Fruit fly (Drosophila melanogaster): ENCODE results near the gene pcm.

DNA sequence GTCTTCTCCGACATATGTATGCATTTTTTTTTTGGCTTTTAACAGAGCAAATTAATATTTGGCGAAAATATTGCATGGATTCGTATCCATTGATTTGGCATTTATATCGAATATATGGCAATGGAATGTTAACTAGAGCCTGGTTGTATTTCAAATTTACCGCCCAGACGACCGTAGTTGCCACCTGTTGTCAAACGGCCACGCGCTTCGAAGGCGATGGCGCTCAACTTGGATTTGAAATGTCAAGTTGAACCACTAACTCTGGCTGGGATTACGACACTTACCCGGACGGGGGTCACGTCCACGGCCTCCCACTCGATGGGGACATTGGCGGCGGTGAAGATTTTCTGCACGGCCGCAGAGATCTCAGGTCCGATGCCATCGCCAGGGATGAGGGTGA is 28.6 kb upstream of the pcm start:
- TF ChIP-seq Mnt (GFP tag; optimal IDR thresholded peaks at IDR 0.05) = no peak
- TF ChIP-seq toe (GFP tag; optimal IDR thresholded peaks at IDR 0.05) = no peak
- no peak for TF ChIP-seq CG12768 (GFP tag; optimal IDR thresholded peaks at IDR 0.05)
- TF ChIP-seq Clk (GFP tag; optimal IDR thresholded peaks at IDR 0.05) = no peak
- no peak for TF ChIP-seq CG11617 (GFP tag; optimal IDR thresholded peaks at IDR 0.05)
- TF ChIP-seq kay (GFP tag; ENCODE audit: borderline replicate concordance) = no peak
- no peak for TF ChIP-seq CG1620 (GFP tag; optimal IDR thresholded peaks at IDR 0.05)
- TF ChIP-seq cnc (optimal IDR thresholded peaks at IDR 0.05) = no peak
- TF ChIP-seq Crg-1 (GFP tag; optimal IDR thresholded peaks at IDR 0.05) = no peak
- no peak for TF ChIP-seq CG7101 (tag; optimal IDR thresholded peaks at IDR 0.05)
- TF ChIP-seq tj (GFP tag; optimal IDR thresholded peaks at IDR 0.05) = no peak
- TF ChIP-seq CG33017 (tag; optimal IDR thresholded peaks at IDR 0.05) = no peak
- TF ChIP-seq CG7045 (GFP tag; optimal IDR thresholded peaks at IDR 0.05) = no peak
- TF ChIP-seq CG5204 (GFP tag; optimal IDR thresholded peaks at IDR 0.05) = no peak
